Worm (Caenorhabditis elegans): ENCODE data around the gene epg-4.

epg-4 gene

DNA sequence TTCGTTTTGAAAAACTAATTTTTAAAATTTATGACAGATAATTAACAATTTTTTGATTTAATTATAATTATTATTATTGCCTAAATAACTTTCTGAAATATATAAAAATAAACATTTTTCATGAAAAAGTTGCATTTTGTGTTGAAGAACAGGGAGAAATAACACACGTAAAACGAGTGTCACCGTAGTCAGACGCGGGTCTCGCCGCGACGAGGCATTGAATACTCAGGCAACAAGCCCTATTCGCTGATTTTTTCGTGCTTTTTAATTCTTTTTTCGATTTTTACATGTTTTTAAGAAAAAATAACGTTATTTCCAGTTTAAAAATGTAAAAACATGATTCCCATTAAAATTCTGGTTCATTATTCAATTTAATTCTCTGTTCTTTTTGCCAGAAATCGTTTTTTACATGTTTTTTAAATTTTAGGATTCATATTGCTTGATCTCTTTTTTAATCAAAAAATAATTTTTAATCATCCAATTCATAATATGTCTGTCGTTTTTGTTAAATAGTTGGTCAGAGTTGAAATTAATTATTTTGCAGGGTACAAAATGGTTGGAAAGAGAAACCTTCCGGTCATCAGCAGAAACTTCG, 26.0 kb downstream of the epg-4 start, which contains the start of gene rpl-6 (continued):
- TF ChIP-seq nhr-6 (tag; optimal IDR thresholded peaks at IDR 0.05) (peak; percentile 90), dve-1 (tag; optimal IDR thresholded peaks at IDR 0.05; ENCODE audit: insufficient read depth) (peak; percentile 86), madf-5 (GFP tag; IDR thresholded peaks at IDR 0.05) (no peak), tag-97 (GFP tag; IDR thresholded peaks at IDR 0.05) (no peak)

ce11 chrIII:7209721-7210120, 27.8 kb downstream of the epg-4 start, which contains the start of gene R151.2:
R151.2 (plus strand) TSS chrIII:7209967.
- peak; percentile 29 for TF ChIP-seq lin-38 (GFP tag; IDR thresholded peaks at IDR 0.05)
- TF ChIP-seq F44E2.7 (GFP tag; IDR thresholded peaks at IDR 0.05): 0 out of 2 replicates have a peak, but pooled peaks have one; percentile 9
- peak; percentile 14 for TF ChIP-seq mes-2 (tag; optimal IDR thresholded peaks at IDR 0.05; ENCODE audit: poor library complexity, severe bottlenecking)
- peak; percentile 65 for TF ChIP-seq ama-1 (optimal IDR thresholded peaks at IDR 0.05)
- TF ChIP-seq zfp-2 (tag; optimal IDR thresholded peaks at IDR 0.05): no peak
- TF ChIP-seq F49E8.2 (tag; optimal IDR thresholded peaks at IDR 0.05; ENCODE audit: borderline replicate concordance): peak; percentile 62
- TF ChIP-seq fkh-10 (GFP tag; optimal IDR thresholded peaks at IDR 0.05): no peak
- no peak for TF ChIP-seq lin-1 (GFP tag; IDR thresholded peaks at IDR 0.05)
- TF ChIP-seq Y48G9A.11 (GFP tag; IDR thresholded peaks at IDR 0.05): peak; percentile 38; the same call in 1 of the 2 replicates
- TF ChIP-seq F37D6.2 (tag; optimal IDR thresholded peaks at IDR 0.05): no peak
- TF ChIP-seq spr-1 (tag; optimal IDR thresholded peaks at IDR 0.05): no peak
- TF ChIP-seq zfp-3 (GFP tag; conservative IDR thresholded peaks at IDR 0.05): no peak
- no peak for TF ChIP-seq aly-2 (tag; optimal IDR thresholded peaks at IDR 0.05)

DNA sequence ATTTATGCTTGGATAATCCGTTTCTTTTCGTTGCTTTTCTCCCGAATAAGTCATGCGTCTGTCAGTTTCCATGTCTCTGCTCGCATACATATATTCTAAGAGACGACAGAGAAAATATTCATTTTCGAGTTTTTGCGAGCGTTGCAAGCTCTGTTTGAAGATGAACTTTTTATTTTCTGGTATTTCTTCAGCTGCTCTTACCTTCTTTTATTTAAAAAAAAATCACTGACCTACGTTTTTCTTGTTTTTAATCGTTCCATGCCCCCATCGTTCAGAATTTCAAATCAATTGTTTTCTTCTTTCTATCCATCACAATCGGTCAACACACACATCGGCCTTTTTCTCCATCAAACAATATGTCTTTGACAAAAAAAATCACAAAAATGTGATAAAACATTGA, 28.5 kb downstream of the epg-4 start:
- TF ChIP-seq egl-27 (tag; optimal IDR thresholded peaks at IDR 0.05): no peak
- TF ChIP-seq lin-1 (GFP tag; IDR thresholded peaks at IDR 0.05): no peak
- TF ChIP-seq mes-2 (tag; optimal IDR thresholded peaks at IDR 0.05; ENCODE audit: poor library complexity, severe bottlenecking): peak; percentile 35
- TF ChIP-seq dmd-9 (GFP tag; IDR thresholded peaks at IDR 0.05): no peak
- peak; percentile 90 for TF ChIP-seq aha-1 (tag)
- peak in 1 of 2 experiments; percentile 76 for TF ChIP-seq unc-62 (GFP tag; optimal IDR thresholded peaks at IDR 0.05 in 1 of 2)
- TF ChIP-seq unc-62 (tag; optimal IDR thresholded peaks at IDR 0.05): no peak

- TF ChIP-seq nhr-77 (tag; optimal IDR thresholded peaks at IDR 0.05): no peak
- TF ChIP-seq nhr-11 (tag; optimal IDR thresholded peaks at IDR 0.05): no peak
- no peak for TF ChIP-seq mdl-1 (tag; optimal IDR thresholded peaks at IDR 0.05)
- TF ChIP-seq zfp-3 (GFP tag; conservative IDR thresholded peaks at IDR 0.05): no peak
- TF ChIP-seq hlh-11 (tag; optimal IDR thresholded peaks at IDR 0.05): peak; percentile 31
- TF ChIP-seq mdt-29 (GFP tag; IDR thresholded peaks at IDR 0.05): no peak
- peak; percentile 36 for TF ChIP-seq nhr-28 (tag; optimal IDR thresholded peaks at IDR 0.05)
- TF ChIP-seq fkh-10 (GFP tag; optimal IDR thresholded peaks at IDR 0.05): no peak
- TF ChIP-seq dmd-6 (GFP tag; IDR thresholded peaks at IDR 0.05): peak; percentile 28; the same call in 1 of the 2 replicates
- TF ChIP-seq daf-16 (GFP tag; optimal IDR thresholded peaks at IDR 0.05): no peak
- peak; percentile 29 for TF ChIP-seq daf-16 (tag; optimal IDR thresholded peaks at IDR 0.05)
- TF ChIP-seq unc-62 (GFP tag; optimal IDR thresholded peaks at IDR 0.05 in 1 of 2): peak in 1 of 2 experiments; percentile 61
- TF ChIP-seq unc-62 (tag; optimal IDR thresholded peaks at IDR 0.05): no peak
- peak; percentile 55 for TF ChIP-seq pqm-1 (tag; optimal IDR thresholded peaks at IDR 0.05)
Measured at ce11 chrIII:7212028-7212427, 30.1 kb downstream of the epg-4 start.

DNA sequence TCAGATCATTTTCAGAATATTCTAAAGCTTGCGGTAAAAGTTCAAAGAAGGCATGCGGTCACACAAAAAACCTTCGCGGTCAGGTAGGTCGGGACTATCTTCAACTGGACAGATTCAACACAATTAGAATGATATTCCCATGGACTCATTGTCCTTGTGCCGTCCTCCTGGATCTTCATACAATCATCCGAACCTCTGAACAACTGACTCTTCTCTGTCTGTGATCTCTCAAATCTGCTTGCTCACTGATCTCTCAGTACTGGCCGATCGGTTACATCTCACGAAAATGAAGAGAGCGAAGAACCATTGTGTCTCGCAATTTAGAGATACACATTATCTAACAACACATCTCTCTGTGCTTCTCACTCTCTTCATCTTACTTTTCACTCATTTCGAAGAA, 33.6 kb downstream of the epg-4 start:
- TF ChIP-seq lin-29 (GFP tag; IDR thresholded peaks at IDR 0.05) (no peak), unc-62 (GFP tag; optimal IDR thresholded peaks at IDR 0.05 in 1 of 2) (peak in 1 of 2 experiments; percentile 54), unc-62 (tag; optimal IDR thresholded peaks at IDR 0.05) (no peak)
